Fruit fly (Drosophila melanogaster) whole organism, wandering third instar larva: ENCODE measurements around the gene Atg4a.

Experiments used
- Hr78 ChIP-seq: fragments of >200 bp; optimal IDR thresholded peaks from 2 replicates; lab custom pipeline; 2017; ENCODE audit warnings: missing biosample characterization, missing genetic modification characterization
- Jra ChIP-seq: sonication (Bioruptor generic); optimal IDR thresholded peaks from 2 replicates; lab custom pipeline; 2016; ENCODE audit warnings: missing biosample characterization, missing genetic modification characterization
- Vsx2 ChIP-seq: fragments of 200-300, 225-300 bp; sonication (Bioruptor generic); optimal IDR thresholded peaks from 2 replicates; lab custom pipeline; 2018; ENCODE audit warnings: missing biosample characterization, missing genetic modification characterization; ENCODE audit not compliant: partially characterized antibody
- foxo ChIP-seq, 2 experiments: fragments of 200-800 bp; sonication (Bioruptor generic); optimal IDR thresholded peaks; 2 replicates in 1 of 2; 3 replicates in 1 of 2; lab custom pipeline; 2016 to 2017; ENCODE audit warnings: missing biosample characterization in 2 of 2, missing genetic modification characterization in 2 of 2
- h ChIP-seq: fragments of 200-800 bp; sonication (Bioruptor generic); optimal IDR thresholded peaks from 3 replicates; lab custom pipeline; 2016; ENCODE audit warnings: missing biosample characterization, mild to moderate bottlenecking, missing genetic modification characterization
- jim ChIP-seq: fragments of 175-275, 200-325 bp; sonication (Bioruptor generic); optimal IDR thresholded peaks from 2 replicates; lab custom pipeline; 2016; ENCODE audit warnings: missing biosample characterization, mild to moderate bottlenecking, missing genetic modification characterization
- lola ChIP-seq: fragments of >200 bp; optimal IDR thresholded peaks from 2 replicates; lab custom pipeline; 2017; ENCODE audit warnings: missing biosample characterization, missing genetic modification characterization
- psq ChIP-seq: fragments of 200-800 bp; sonication (Bioruptor generic); optimal IDR thresholded peaks from 3 replicates; lab custom pipeline; 2017; ENCODE audit warnings: missing biosample characterization, mild to moderate bottlenecking, missing genetic modification characterization, moderate library complexity
- usp ChIP-seq: fragments of >200 bp; optimal IDR thresholded peaks from 2 replicates; lab custom pipeline; 2017; ENCODE audit warnings: missing biosample characterization, missing genetic modification characterization

- no peak for TF ChIP-seq Vsx2 (GFP tag; lab: Kevin White, UChicago)
- no peak for TF ChIP-seq foxo (GFP tag; optimal IDR thresholded peaks at IDR 0.05; lab: Kevin White, UChicago)
- TF ChIP-seq psq (GFP tag; lab: Kevin White, UChicago) = no peak
- no peak for TF ChIP-seq jim (GFP tag; lab: Kevin White, UChicago)
- no peak for TF ChIP-seq usp
- TF ChIP-seq h (GFP tag; lab: Kevin White, UChicago) = no peak
- no peak for TF ChIP-seq lola (GFP tag; lab: Kevin White, UChicago)
- TF ChIP-seq Hr78 (GFP tag; lab: Kevin White, UChicago) = no peak
- no peak for TF ChIP-seq Jra
Measured at dm6 chr2L:1047245-1047644, 33.5 kb upstream of the Atg4a start.
